Worm (Caenorhabditis elegans) whole organism, L3 larva: ENCODE measurements around the gene F14D2.11.
A peak's percentile ranks its signal among the peaks of the same experiment; 100 is the strongest.

Experiments used
- R02D3.7 ChIP-seq: fragments of 150-350 bp; optimal IDR thresholded peaks from 2 replicates; lab custom pipeline; 2014; ENCODE audit warnings: missing biosample characterization, missing genetic modification characterization
- ZK546.5 ChIP-seq: sonication (generic microtip); optimal IDR thresholded peaks from 2 replicates; lab custom pipeline; 2017; ENCODE audit warnings: missing biosample characterization, missing genetic modification characterization
- aly-2 ChIP-seq: fragments of 150-350 bp; optimal IDR thresholded peaks from 2 replicates; lab custom pipeline; 2014; ENCODE audit warnings: missing biosample characterization, missing genetic modification characterization
- ama-1 ChIP-seq: fragments of 150-350 bp; optimal IDR thresholded peaks from 2 replicates; lab custom pipeline; 2018
- ceh-28 ChIP-seq: fragments of 150-350 bp; optimal IDR thresholded peaks from 2 replicates; lab custom pipeline; 2014; ENCODE audit warnings: missing biosample characterization, missing genetic modification reagents, missing genetic modification characterization
- ceh-82 ChIP-seq: fragments of 150-350 bp; optimal IDR thresholded peaks from 2 replicates; lab custom pipeline; 2014; ENCODE audit warnings: missing biosample characterization, missing genetic modification characterization
- ceh-9 ChIP-seq: sonication (generic microtip); optimal IDR thresholded peaks from 2 replicates; lab custom pipeline; 2018; ENCODE audit warnings: missing biosample characterization, missing genetic modification characterization
- elt-2 ChIP-seq: sonication (generic microtip); optimal IDR thresholded peaks from 2 replicates; lab custom pipeline; 2016; ENCODE audit warnings: missing genetic modification reagents, mild to moderate bottlenecking, missing genetic modification characterization, missing compliant biosample characterization
- elt-3 ChIP-seq, 3 experiments: fragments of 150-350 bp in 1 of 3; sonication (generic microtip) in 2 of 3; optimal IDR thresholded peaks; 2 replicates in 2 of 3; 4 replicates in 1 of 3; lab custom pipeline; 2014 to 2017; ENCODE audit warnings: missing biosample characterization in 3 of 3, missing genetic modification characterization in 3 of 3
- eor-1 ChIP-seq, 2 experiments: fragments of 150-350 bp; optimal IDR thresholded peaks; 2 replicates each; lab custom pipeline; 2014 to 2018; ENCODE audit warnings: missing biosample characterization in 2 of 2, missing genetic modification characterization in 2 of 2
- fkh-2 ChIP-seq: fragments of 150-350 bp; optimal IDR thresholded peaks from 2 replicates; lab custom pipeline; 2014; ENCODE audit warnings: missing biosample characterization, missing genetic modification reagents, missing genetic modification characterization
- fos-1 ChIP-seq: fragments of 150-350 bp; optimal IDR thresholded peaks from 2 replicates; lab custom pipeline; 2014; ENCODE audit warnings: missing biosample characterization, missing genetic modification characterization
- lin-39 ChIP-seq: fragments of 150-350 bp; optimal IDR thresholded peaks from 2 replicates; lab custom pipeline; 2018; ENCODE audit warnings: missing biosample characterization, missing genetic modification reagents, missing genetic modification characterization
- mdl-1 ChIP-seq: fragments of 150-350 bp; optimal IDR thresholded peaks from 2 replicates; lab custom pipeline; 2014; ENCODE audit warnings: missing biosample characterization, missing genetic modification characterization
- mml-1 ChIP-seq: fragments of 150-350 bp; sonication (generic microtip); optimal IDR thresholded peaks from 3 replicates; lab custom pipeline; 2014; ENCODE audit warnings: missing biosample characterization, missing genetic modification characterization
- nfya-1 ChIP-seq: sonication (generic microtip); optimal IDR thresholded peaks from 2 replicates; lab custom pipeline; 2017; ENCODE audit warnings: missing genetic modification characterization, mild to moderate bottlenecking, missing compliant biosample characterization, antibody characterized with exemption, moderate library complexity; ENCODE audit not compliant: insufficient read depth
- nhr-11 ChIP-seq: fragments of 150-350 bp; optimal IDR thresholded peaks from 2 replicates; lab custom pipeline; 2014; ENCODE audit warnings: missing biosample characterization, missing genetic modification characterization
- nhr-12 ChIP-seq: fragments of 150-350 bp; optimal IDR thresholded peaks from 2 replicates; lab custom pipeline; 2014; ENCODE audit warnings: missing biosample characterization, missing genetic modification characterization
- nhr-23 ChIP-seq: fragments of 150-350 bp; optimal IDR thresholded peaks from 2 replicates; lab custom pipeline; 2014; ENCODE audit warnings: missing biosample characterization, missing genetic modification reagents, missing genetic modification characterization
- nhr-237 ChIP-seq: fragments of 150-350 bp; optimal IDR thresholded peaks from 2 replicates; lab custom pipeline; 2014; ENCODE audit warnings: missing biosample characterization, missing genetic modification characterization
- nhr-25 ChIP-seq: sonication (generic microtip); optimal IDR thresholded peaks from 2 replicates; lab custom pipeline; 2017; ENCODE audit warnings: missing biosample characterization, missing genetic modification characterization
- nhr-67 ChIP-seq: fragments of 150-350 bp; optimal IDR thresholded peaks from 2 replicates; lab custom pipeline; 2014; ENCODE audit warnings: missing biosample characterization, missing genetic modification characterization
- nhr-76 ChIP-seq: fragments of 150-350 bp; sonication (generic microtip); optimal IDR thresholded peaks from 5 replicates; lab custom pipeline; 2014; ENCODE audit warnings: missing biosample characterization, missing genetic modification characterization
- pha-4 ChIP-seq: fragments of 150-350 bp; optimal IDR thresholded peaks from 2 replicates; lab custom pipeline; 2014; ENCODE audit warnings: missing biosample characterization, missing genetic modification reagents, missing genetic modification characterization
- skn-1 ChIP-seq: fragments of 150-350 bp; optimal IDR thresholded peaks from 2 replicates; lab custom pipeline; 2014; ENCODE audit warnings: missing biosample characterization, missing genetic modification characterization
- snpc-4 ChIP-seq: fragments of 150-350 bp; optimal IDR thresholded peaks from 2 replicates; lab custom pipeline; 2014; ENCODE audit warnings: missing biosample characterization, missing genetic modification characterization
- tbx-2 ChIP-seq: sonication (generic microtip); optimal IDR thresholded peaks from 2 replicates; lab custom pipeline; 2016; ENCODE audit warnings: mild to moderate bottlenecking, missing genetic modification characterization, missing compliant biosample characterization
- ztf-11 ChIP-seq: fragments of 150-350 bp; optimal IDR thresholded peaks from 2 replicates; lab custom pipeline; 2014; ENCODE audit warnings: missing biosample characterization, missing genetic modification characterization

Gene F14D2.11

ce11 chrII:3327104-3327503 lies 14.8 kb downstream of the F14D2.11 start, which contains the start of gene Y46D2A.3:
Y46D2A.3 (minus strand) TSS chrII:3327204.
- TF ChIP-seq nhr-11 (tag; lab: Kevin White, UChicago) = no peak
- no peak for TF ChIP-seq fkh-2 (tag; lab: Kevin White, UChicago)
- TF ChIP-seq lin-39 (tag; lab: Kevin White, UChicago) = no peak

ce11 chrII:3323179-3323578 lies 18.7 kb downstream of the F14D2.11 start, which contains the start of gene Y46D2A.2:
Y46D2A.2 (minus strand) TSS chrII:3323279.
- TF ChIP-seq fos-1 (tag; lab: Kevin White, UChicago) = no peak
- TF ChIP-seq elt-2 = peak; percentile 28

ce11 chrII:3322257-3322656 lies 19.6 kb downstream of the F14D2.11 start, which contains the start of gene Y46D2A.1:
Y46D2A.1 (plus strand) TSS chrII:3322557.
- no peak for TF ChIP-seq fos-1 (tag; lab: Kevin White, UChicago)
- peak; percentile 63 for TF ChIP-seq elt-2
- TF ChIP-seq, all 47 proteins: peak for 1

DNA sequence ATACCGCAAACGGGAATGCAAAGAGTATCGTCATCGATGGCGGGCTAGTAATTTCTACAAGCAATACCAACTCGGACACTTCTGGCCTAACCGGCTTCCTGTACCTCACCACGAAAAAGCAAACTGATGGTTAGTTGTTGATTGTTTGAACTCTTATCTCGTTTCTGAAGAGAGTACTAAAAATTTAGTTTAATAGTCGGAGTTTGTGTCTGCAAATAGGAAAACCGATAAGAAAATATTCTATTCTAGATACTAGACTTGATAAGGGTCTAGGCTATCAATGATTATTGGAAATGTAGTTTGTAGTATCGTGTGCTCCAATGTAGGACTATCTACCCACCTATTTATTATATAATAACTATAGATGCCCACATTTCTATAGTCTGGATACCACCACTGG lies 23.1 kb downstream of the F14D2.11 start:
- TF ChIP-seq elt-2 (peak; percentile 91), ceh-82 (tag; lab: Kevin White, UChicago) (no peak)
- TF ChIP-seq, all 47 proteins: peak for 1

- TF ChIP-seq skn-1 (tag; lab: Kevin White, UChicago) = no peak
- TF ChIP-seq ama-1 (lab: Kevin White, UChicago) = no peak
- TF ChIP-seq nhr-25 (tag; lab: Kevin White, UChicago) = no peak
- no peak for TF ChIP-seq nhr-12 (tag; lab: Kevin White, UChicago)
- TF ChIP-seq ZK546.5 (tag; lab: Kevin White, UChicago) = no peak
- TF ChIP-seq fos-1 (tag; lab: Kevin White, UChicago) = no peak
- no peak for TF ChIP-seq ceh-9
- no peak for TF ChIP-seq pha-4 (tag; lab: Kevin White, UChicago)
- TF ChIP-seq ceh-28 = no peak
- no peak for TF ChIP-seq nhr-23 (tag; lab: Kevin White, UChicago)
- TF ChIP-seq nfya-1 (tag; lab: Kevin White, UChicago) = no peak
- no peak for TF ChIP-seq nhr-76 (tag; lab: Kevin White, UChicago)
- TF ChIP-seq tbx-2 (tag; lab: Kevin White, UChicago) = no peak
- TF ChIP-seq nhr-67 (tag; lab: Kevin White, UChicago) = no peak
Measured at ce11 chrII:3313442-3313841, 28.4 kb downstream of the F14D2.11 start, which contains the start of gene F39E9.6. F39E9.6 (minus strand) TSS chrII:3313542.

DNA sequence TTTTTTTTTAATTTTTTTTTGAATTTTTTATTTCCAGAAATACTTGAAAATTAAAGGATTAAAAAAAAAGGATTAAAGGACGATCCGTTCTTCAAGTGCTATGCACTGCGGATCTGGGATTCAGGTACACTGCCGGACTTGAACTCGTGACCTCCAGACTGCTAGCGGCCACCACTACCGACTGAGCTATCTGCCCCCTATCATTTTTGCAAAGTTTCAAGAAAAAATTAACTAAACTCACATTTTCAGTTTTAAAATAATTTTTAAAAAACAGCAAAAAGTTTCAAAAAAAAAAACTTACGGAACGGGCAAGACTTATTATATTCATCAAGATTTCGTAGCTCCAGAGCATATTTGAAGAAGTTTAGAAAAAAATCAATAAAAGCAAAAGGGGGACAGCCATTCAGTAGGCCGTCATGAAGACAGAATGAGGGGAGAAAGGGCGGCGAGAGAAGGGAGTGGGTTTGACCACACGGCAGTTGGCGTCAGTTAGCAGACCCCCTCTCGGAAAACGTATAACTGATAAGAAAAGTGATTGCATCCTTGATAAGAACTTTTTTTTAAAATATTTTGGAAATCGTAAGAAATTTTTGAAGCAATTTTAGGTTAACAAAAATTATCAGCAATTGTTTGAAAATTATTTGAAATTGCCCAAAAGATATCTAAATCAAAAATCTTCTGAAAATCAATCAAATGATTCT lies 30.8 kb downstream of the F14D2.11 start:
- TF ChIP-seq elt-2 (peak; percentile 46), eor-1 (tag; optimal IDR thresholded peaks at IDR 0.05; lab: Kevin White, UChicago) (no peak), snpc-4 (tag; lab: Kevin White, UChicago) (no peak), elt-3 (tag; optimal IDR thresholded peaks at IDR 0.05; lab: Kevin White, UChicago) (no peak), R02D3.7 (no peak)
- TF ChIP-seq, all 47 proteins: peak for 1

DNA sequence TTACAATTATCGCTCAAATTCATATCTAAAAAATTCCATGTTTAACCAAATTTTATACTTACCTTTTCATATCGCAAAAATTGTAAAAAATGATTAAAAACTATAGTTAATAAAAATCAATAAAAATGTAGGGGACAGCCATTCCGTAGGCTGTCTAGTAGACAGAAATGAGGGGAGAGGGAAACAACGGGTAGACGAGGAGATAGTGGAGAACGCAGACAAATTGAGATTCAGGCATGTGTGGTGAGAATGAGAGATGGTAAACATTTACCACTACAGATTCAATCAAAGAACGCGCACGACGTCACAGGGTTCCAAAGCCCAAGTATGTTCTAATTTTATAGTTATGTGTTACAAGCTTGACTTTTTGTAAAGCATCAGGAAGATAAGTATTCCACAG lies 38.3 kb downstream of the F14D2.11 start:
- TF ChIP-seq ceh-28 = peak; percentile 37
- TF ChIP-seq mml-1 (tag; lab: Kevin White, UChicago) = no peak
- TF ChIP-seq mdl-1 (tag; lab: Kevin White, UChicago) = no peak
- peak; percentile 30 for TF ChIP-seq elt-2
- no peak for TF ChIP-seq fkh-2 (tag; lab: Kevin White, UChicago)
- no peak for TF ChIP-seq tbx-2 (tag; lab: Kevin White, UChicago)
- peak; percentile 45 for TF ChIP-seq pha-4 (tag; lab: Kevin White, UChicago)
- TF ChIP-seq aly-2 (tag; lab: Kevin White, UChicago) = no peak
- no peak for TF ChIP-seq nhr-12 (tag; lab: Kevin White, UChicago)
- TF ChIP-seq ztf-11 = no peak
- TF ChIP-seq nhr-23 (tag; lab: Kevin White, UChicago) = no peak
- no peak for TF ChIP-seq nhr-237 (tag; lab: Kevin White, UChicago)
- TF ChIP-seq snpc-4 (tag; lab: Kevin White, UChicago) = no peak
- TF ChIP-seq, all 47 proteins: peak for 3
